Worm (Caenorhabditis elegans) whole organism, mixed stage, embryonic: ENCODE results near the gene egl-3.

Experiments
- lin-13 ChIP-seq: fragments of 150-350 bp; optimal IDR thresholded peaks from 2 replicates; lab custom pipeline; 2014; ENCODE audit warnings: missing biosample characterization, missing genetic modification characterization
- sem-2 ChIP-seq: fragments of 200-800 bp; sonication (Bioruptor generic); optimal IDR thresholded peaks from 2 replicates; lab custom pipeline; 2018; ENCODE audit warnings: mild to moderate bottlenecking, missing genetic modification characterization, missing compliant biosample characterization
- snpc-4 ChIP-seq: fragments of 150-350 bp; optimal IDR thresholded peaks from 2 replicates; lab custom pipeline; 2014; ENCODE audit warnings: missing biosample characterization, missing genetic modification characterization
- sptf-1 ChIP-seq: sonication (generic microtip); optimal IDR thresholded peaks from 2 replicates; lab custom pipeline; 2017; ENCODE audit warnings: mild to moderate bottlenecking, missing genetic modification characterization, moderate library complexity, missing compliant biosample characterization

ce11 chrV:10216724-10217123 lies 43.2 kb upstream of the egl-3 start, which contains the start of gene ZK856.14:
- TF ChIP-seq sem-2 (GFP tag; lab: Kevin White, UChicago) (no peak), sptf-1 (tag; lab: Kevin White, UChicago) (no peak), snpc-4 (tag; lab: Kevin White, UChicago) (no peak), lin-13 (tag; lab: Kevin White, UChicago) (no peak)
